Worm (Caenorhabditis elegans) whole organism, L4 larva: ENCODE results near the gene F40A3.1.

ENCODE experiments used
- aha-1 ChIP-seq: fragments of 150-350 bp; peaks from one replicate; lab custom pipeline; 2014; ENCODE audit warnings: missing biosample characterization, missing genetic modification characterization
- cey-2 ChIP-seq: sonication (generic microtip); optimal IDR thresholded peaks from 3 replicates; lab custom pipeline; 2017; ENCODE audit warnings: missing genetic modification characterization, mild to moderate bottlenecking, missing compliant biosample characterization, antibody characterized with exemption, borderline replicate concordance; ENCODE audit not compliant: insufficient read depth
- dmd-6 ChIP-seq: fragments of 200-800 bp; sonication (Bioruptor generic); IDR thresholded peaks from 2 replicates; pipeline ENCODE4 v1.3.6; 2022; ENCODE audit warnings: missing genetic modification reagents, missing genetic modification characterization, missing compliant biosample characterization
- egl-27 ChIP-seq: sonication (generic microtip); optimal IDR thresholded peaks from 3 replicates; lab custom pipeline; 2017; ENCODE audit warnings: missing biosample characterization, missing genetic modification reagents, missing genetic modification characterization
- fos-1 ChIP-seq: fragments of 150-350 bp; optimal IDR thresholded peaks from 2 replicates; lab custom pipeline; 2014; ENCODE audit warnings: missing biosample characterization, missing genetic modification characterization
- lin-29 ChIP-seq: fragments of 200-800 bp; sonication (Bioruptor generic); IDR thresholded peaks from 2 replicates; pipeline ENCODE4 v1.3.6; 2022; ENCODE audit warnings: missing genetic modification reagents, missing genetic modification characterization, missing compliant biosample characterization
- lin-39 ChIP-seq: fragments of 150-350 bp; optimal IDR thresholded peaks from 2 replicates; lab custom pipeline; 2014; ENCODE audit warnings: missing biosample characterization, missing genetic modification reagents, missing genetic modification characterization
- mxl-3 ChIP-seq: fragments of 200-800 bp; sonication (Bioruptor generic); optimal IDR thresholded peaks from 2 replicates; lab custom pipeline; 2018; ENCODE audit warnings: mild to moderate bottlenecking, missing genetic modification characterization, missing compliant biosample characterization
- nhr-42 ChIP-seq: fragments of 200-800 bp; sonication (Bioruptor generic); IDR thresholded peaks from 2 replicates; pipeline ENCODE4 v1.3.6; 2022; ENCODE audit warnings: missing genetic modification characterization, missing compliant biosample characterization
- spr-1 ChIP-seq: sonication (generic microtip); optimal IDR thresholded peaks from 2 replicates; lab custom pipeline; 2016; ENCODE audit warnings: mild to moderate bottlenecking, missing genetic modification characterization, missing compliant biosample characterization
- unc-62 ChIP-seq, 3 experiments: fragments of 150-350 bp in 1 of 3; sonication (generic microtip); optimal IDR thresholded peaks in 2 of 3; peaks in 1 of 3; 1 replicate in 1 of 3; 2 replicates in 2 of 3; lab custom pipeline; 2014 to 2017; ENCODE audit warnings: missing biosample characterization in 3 of 3, missing genetic modification characterization in 3 of 3, missing genetic modification reagents in 3 of 3, missing genotype in 1 of 3

Gene F40A3.1

DNA sequence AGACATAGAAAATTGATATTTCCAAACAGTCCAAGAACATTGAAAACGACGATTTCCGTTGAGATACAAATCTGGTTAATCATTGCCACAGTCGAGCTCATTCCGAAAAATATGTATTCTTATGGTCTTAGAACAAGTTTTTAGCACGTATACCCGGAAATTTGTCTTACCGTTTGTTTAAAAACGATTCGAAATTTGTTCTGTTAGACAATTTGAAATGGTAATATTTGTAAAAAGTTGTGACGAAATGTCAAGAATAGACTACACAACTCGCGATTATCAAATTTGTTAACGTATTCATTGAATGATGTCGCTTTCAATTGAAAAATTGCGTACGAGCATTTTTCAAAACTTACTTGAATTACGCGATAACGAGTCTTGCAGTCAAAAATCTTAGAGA, 45.8 kb downstream of the F40A3.1 start, which contains the start of gene srsx-3:
Gene srsx-3 (minus strand): TSS at position 101 of the 400 bp plus-strand sequence.
- TF ChIP-seq lin-29 (GFP tag; lab: Robert Waterston, UW) (no peak), unc-62 (GFP tag; optimal IDR thresholded peaks at IDR 0.05 in 1 of 2; lab: Kevin White, UChicago) (peak in 1 of 2 experiments; percentile 34), unc-62 (tag; optimal IDR thresholded peaks at IDR 0.05; lab: Kevin White, UChicago) (no peak)

DNA sequence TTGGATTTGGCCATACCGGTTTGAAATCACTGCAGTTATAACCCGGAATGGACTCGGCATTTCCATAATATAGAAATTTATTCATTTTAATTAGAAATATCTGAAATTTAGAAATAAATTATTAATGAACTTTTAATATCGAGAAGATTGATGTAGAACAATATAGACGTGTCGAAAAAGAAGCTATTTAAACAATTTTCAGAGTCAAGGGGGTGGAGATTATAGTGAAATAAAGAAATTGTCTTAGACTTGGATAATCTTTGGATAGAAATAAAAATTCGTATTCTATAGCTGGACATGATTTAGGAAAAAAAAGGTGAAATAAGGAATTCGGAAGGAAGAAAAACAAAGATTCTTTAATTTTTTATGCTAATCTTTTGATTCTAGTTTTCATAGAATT, 49.0 kb downstream of the F40A3.1 start, which contains the start of gene srt-53:
Gene srt-53 (minus strand): TSS at position 101 of the 400 bp plus-strand sequence.
- TF ChIP-seq unc-62 (GFP tag; optimal IDR thresholded peaks at IDR 0.05 in 1 of 2; lab: Kevin White, UChicago) = peak in 1 of 2 experiments; percentile 87
- no peak for TF ChIP-seq unc-62 (tag; optimal IDR thresholded peaks at IDR 0.05; lab: Kevin White, UChicago)
- TF ChIP-seq egl-27 (tag; lab: Kevin White, UChicago) = no peak
- no peak for TF ChIP-seq cey-2 (tag; lab: Kevin White, UChicago)
- no peak for TF ChIP-seq spr-1
- TF ChIP-seq, all 104 proteins: peak for 1

DNA sequence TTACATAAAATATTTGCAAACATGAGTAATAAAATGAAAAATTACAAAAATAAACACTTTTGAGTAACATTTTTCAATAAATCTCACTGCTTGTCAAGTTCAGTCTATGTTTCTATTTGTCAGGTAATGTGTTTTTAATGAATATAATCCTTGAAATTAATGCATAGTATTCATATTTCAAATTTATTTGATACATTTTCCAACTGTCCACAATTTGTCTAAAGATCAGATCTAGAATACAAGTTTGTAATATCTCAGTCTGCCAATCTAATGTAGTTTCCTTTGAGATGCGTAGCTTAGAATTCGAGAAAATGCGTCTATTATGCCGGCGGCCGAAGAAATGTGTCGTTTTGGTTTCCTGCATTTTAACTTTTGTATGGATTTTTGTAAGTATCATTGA, 52.2 kb downstream of the F40A3.1 start, which contains the start of gene Y97E10B.1:
Gene Y97E10B.1 (plus strand): TSS at position 301 of the 400 bp plus-strand sequence.
- TF ChIP-seq fos-1 (tag; lab: Kevin White, UChicago) (no peak), dmd-6 (GFP tag; lab: Robert Waterston, UW) (no peak), mxl-3 (GFP tag; lab: Kevin White, UChicago) (no peak), lin-39 (tag; lab: Kevin White, UChicago) (no peak), aha-1 (peak; percentile 66), nhr-42 (GFP tag; lab: Robert Waterston, UW) (no peak)
